Fruit fly (Drosophila melanogaster) whole organism, embryonic: ENCODE results near the gene CG34039.

Experiments
- Blimp-1 ChIP-seq: fragments of 200-800 bp; sonication (Bioruptor generic); optimal IDR thresholded peaks from 3 replicates; lab custom pipeline; 2018; ENCODE audit warnings: missing biosample characterization, missing genetic modification characterization, mild to moderate bottlenecking, moderate library complexity, missing genetic modification reagents
- CG10321 ChIP-seq: fragments of 200-800 bp; sonication (Bioruptor generic); IDR thresholded peaks from 2 replicates; pipeline ENCODE4 v1.3.6; 2022; ENCODE audit warnings: missing biosample characterization, missing genetic modification characterization
- CG14860 ChIP-seq: fragments of 200-800 bp; sonication (Bioruptor generic); IDR thresholded peaks from 3 replicates; pipeline ENCODE4 v1.3.6; 2022; ENCODE audit warnings: missing biosample characterization, missing genetic modification characterization; ENCODE audit not compliant: partially characterized antibody
- CG1529 ChIP-seq: fragments of 200-800 bp; sonication (Bioruptor generic); optimal IDR thresholded peaks from 3 replicates; lab custom pipeline; 2018; ENCODE audit warnings: missing biosample characterization, missing genetic modification characterization
- CG15479 ChIP-seq: fragments of 200-800 bp; sonication (Bioruptor generic); optimal IDR thresholded peaks from 3 replicates; lab custom pipeline; 2019; ENCODE audit warnings: missing biosample characterization, mild to moderate bottlenecking, missing genetic modification characterization, moderate library complexity
- CG17359 ChIP-seq: fragments of 200-800 bp; sonication (Bioruptor generic); optimal IDR thresholded peaks from 3 replicates; lab custom pipeline; 2018; ENCODE audit warnings: missing biosample characterization, mild to moderate bottlenecking, missing genetic modification characterization, moderate library complexity
- CG1832 ChIP-seq: fragments of 200-800 bp; sonication (Bioruptor generic); optimal IDR thresholded peaks from 2 replicates; lab custom pipeline; 2017; ENCODE audit warnings: missing biosample characterization, mild to moderate bottlenecking, missing genetic modification characterization, inconsistent platforms
- CG18599 ChIP-seq: fragments of 200-800 bp; sonication (Bioruptor generic); optimal IDR thresholded peaks from 3 replicates; lab custom pipeline; 2017; ENCODE audit warnings: missing biosample characterization, missing genetic modification characterization, mild to moderate bottlenecking, moderate library complexity, missing genetic modification reagents
- CG2889 ChIP-seq: fragments of 200-800 bp; sonication (Bioruptor generic); IDR thresholded peaks from 3 replicates; pipeline ENCODE4 v1.3.6; 2022; ENCODE audit warnings: missing biosample characterization, missing genetic modification characterization
- CG6254 ChIP-seq: fragments of 200-800 bp; sonication (Bioruptor generic); optimal IDR thresholded peaks from 3 replicates; lab custom pipeline; 2017; ENCODE audit warnings: mild to moderate bottlenecking, missing biosample characterization, missing genetic modification reagents, missing genetic modification characterization
- CG7987 ChIP-seq: fragments of 200-800 bp; sonication (Bioruptor generic); optimal IDR thresholded peaks from 2 replicates; lab custom pipeline; 2018; ENCODE audit warnings: missing biosample characterization, mild to moderate bottlenecking, missing genetic modification characterization, moderate library complexity
- CG9609 ChIP-seq: fragments of 200-800 bp; sonication (Bioruptor generic); optimal IDR thresholded peaks from 3 replicates; lab custom pipeline; 2016; ENCODE audit warnings: missing biosample characterization, missing genetic modification characterization
- CG9797 ChIP-seq: fragments of 200-800 bp; sonication (Bioruptor generic); optimal IDR thresholded peaks from 3 replicates; lab custom pipeline; 2018; ENCODE audit warnings: missing biosample characterization, mild to moderate bottlenecking, missing genetic modification characterization
- Dip2 ChIP-seq: fragments of 200-800 bp; sonication (Bioruptor generic); IDR thresholded peaks from 2 replicates; pipeline ENCODE4 v1.3.6; 2022; ENCODE audit warnings: missing biosample characterization, missing genetic modification characterization
- Doc2 ChIP-seq: fragments of 200-800 bp; sonication (Bioruptor generic); IDR thresholded peaks from 2 replicates; pipeline ENCODE4 v1.3.6; 2022; ENCODE audit warnings: missing biosample characterization, missing genetic modification characterization
- Ets65A ChIP-seq: fragments of 200-800 bp; sonication (Bioruptor generic); peaks from one replicate; lab custom pipeline; 2016; ENCODE audit warnings: missing biosample characterization, missing genetic modification characterization
- Hey ChIP-seq: fragments of 200-800 bp; sonication (Bioruptor generic); optimal IDR thresholded peaks from 3 replicates; lab custom pipeline; 2018; ENCODE audit warnings: missing biosample characterization, mild to moderate bottlenecking, missing genetic modification characterization
- Kr ChIP-seq: fragments of 200-800 bp; sonication (Bioruptor generic); optimal IDR thresholded peaks from 2 replicates; lab custom pipeline; 2017; ENCODE audit warnings: missing biosample characterization, mild to moderate bottlenecking, missing genetic modification characterization
- Nf-YB ChIP-seq: fragments of 200-800 bp; sonication (Bioruptor generic); optimal IDR thresholded peaks from 3 replicates; lab custom pipeline; 2019; ENCODE audit warnings: missing biosample characterization, mild to moderate bottlenecking, missing genetic modification characterization, moderate library complexity
- Nf-YC ChIP-seq: fragments of 200-800 bp; optimal IDR thresholded peaks from 3 replicates; lab custom pipeline; 2019; ENCODE audit warnings: missing biosample characterization, mild to moderate bottlenecking, missing genetic modification characterization, moderate library complexity
- Opbp ChIP-seq: fragments of 200-800 bp; sonication (Bioruptor generic); IDR thresholded peaks from 3 replicates; pipeline ENCODE4 v1.3.6; 2022; ENCODE audit warnings: missing biosample characterization, missing genetic modification characterization; ENCODE audit not compliant: partially characterized antibody
- Pdp1 ChIP-seq, 2 experiments: fragments of 200-800 bp; sonication (Bioruptor generic); optimal IDR thresholded peaks; 3 replicates each; lab custom pipeline; 2016; ENCODE audit warnings: missing biosample characterization in 2 of 2, missing genetic modification characterization in 2 of 2, mild to moderate bottlenecking in 1 of 2, moderate library complexity in 1 of 2
- TFAM ChIP-seq: fragments of 200-800 bp; sonication (Bioruptor generic); optimal IDR thresholded peaks from 2 replicates; lab custom pipeline; 2017; ENCODE audit warnings: missing biosample characterization, missing genetic modification characterization, inconsistent platforms
- abd-A ChIP-seq: fragments of 200-800 bp; sonication (Bioruptor generic); optimal IDR thresholded peaks from 3 replicates; lab custom pipeline; 2019; ENCODE audit warnings: missing biosample characterization, mild to moderate bottlenecking, missing genetic modification characterization, moderate library complexity
- chn ChIP-seq: fragments of 200-800 bp; sonication (Bioruptor generic); optimal IDR thresholded peaks from 2 replicates; lab custom pipeline; 2016; ENCODE audit warnings: missing biosample characterization, missing genetic modification characterization
- crol ChIP-seq: fragments of 200-800 bp; sonication (Bioruptor generic); IDR thresholded peaks from 2 replicates; pipeline ENCODE4 v1.3.6; 2022; ENCODE audit warnings: missing biosample characterization, missing genetic modification characterization
- dpn ChIP-seq, 2 experiments: fragments of 200-800 bp; sonication (Bioruptor generic); optimal IDR thresholded peaks; 3 replicates each; lab custom pipeline; 2016; ENCODE audit warnings: missing biosample characterization in 2 of 2, missing genetic modification characterization in 2 of 2
- gsb-n ChIP-seq: fragments of 200-800 bp; sonication (Bioruptor generic); optimal IDR thresholded peaks from 3 replicates; lab custom pipeline; 2018; ENCODE audit warnings: missing biosample characterization, mild to moderate bottlenecking, missing genetic modification characterization
- insv ChIP-seq, 2 experiments: fragments of 200-800 bp; sonication (Bioruptor generic); optimal IDR thresholded peaks; 3 replicates each; lab custom pipeline; 2016 to 2018; ENCODE audit warnings: missing biosample characterization in 2 of 2, missing genetic modification characterization in 2 of 2
- jing ChIP-seq: fragments of 200-800 bp; sonication (Bioruptor generic); optimal IDR thresholded peaks from 2 replicates; lab custom pipeline; 2018; ENCODE audit warnings: missing biosample characterization, mild to moderate bottlenecking, missing genetic modification characterization
- nerfin-1 ChIP-seq: fragments of 200-800 bp; sonication (Bioruptor generic); optimal IDR thresholded peaks from 3 replicates; lab custom pipeline; 2019; ENCODE audit warnings: missing biosample characterization, mild to moderate bottlenecking, missing genetic modification characterization, moderate library complexity
- otp ChIP-seq: fragments of 200-800 bp; sonication (Bioruptor generic); IDR thresholded peaks from 3 replicates; pipeline ENCODE4, ENCODE4 v1.3.6; 2022; ENCODE audit warnings: missing biosample characterization, missing genetic modification characterization
- phol ChIP-seq: fragments of 200-800 bp; sonication (Bioruptor generic); optimal IDR thresholded peaks from 3 replicates; lab custom pipeline; 2018; ENCODE audit warnings: missing biosample characterization, mild to moderate bottlenecking, missing genetic modification characterization, moderate library complexity
- pros ChIP-seq: fragments of 200-800 bp; sonication (Bioruptor generic); optimal IDR thresholded peaks from 3 replicates; lab custom pipeline; 2019; ENCODE audit warnings: missing biosample characterization, mild to moderate bottlenecking, missing genetic modification characterization, moderate library complexity
- run ChIP-seq: fragments of 200-800 bp; sonication (Bioruptor generic); optimal IDR thresholded peaks from 3 replicates; lab custom pipeline; 2018; ENCODE audit warnings: missing biosample characterization, mild to moderate bottlenecking, missing genetic modification characterization
- schlank ChIP-seq: fragments of 200-800 bp; sonication (Bioruptor generic); optimal IDR thresholded peaks from 2 replicates; lab custom pipeline; 2018; ENCODE audit warnings: missing biosample characterization, mild to moderate bottlenecking, missing genetic modification characterization
- seq ChIP-seq: fragments of 200-800 bp; sonication (Bioruptor generic); IDR thresholded peaks from 2 replicates; pipeline ENCODE4 v1.3.6; 2022; ENCODE audit warnings: missing biosample characterization, missing genetic modification characterization
- sqz ChIP-seq: fragments of 200-800 bp; sonication (Bioruptor generic); optimal IDR thresholded peaks from 3 replicates; lab custom pipeline; 2018; ENCODE audit warnings: missing biosample characterization, mild to moderate bottlenecking, missing genetic modification characterization
- tgo ChIP-seq: fragments of 200-800 bp; sonication (Bioruptor generic); IDR thresholded peaks from 3 replicates; pipeline ENCODE4 v1.3.6; 2022; ENCODE audit warnings: missing biosample characterization, missing genetic modification characterization
- tll ChIP-seq, 2 experiments: fragments of 200-800 bp in 1 of 2; fragments of >200 bp in 1 of 2; sonication (Bioruptor generic) in 1 of 2; optimal IDR thresholded peaks; 2 replicates each; lab custom pipeline; 2017 to 2019; ENCODE audit warnings: missing biosample characterization in 2 of 2, missing genetic modification characterization in 2 of 2, mild to moderate bottlenecking in 1 of 2, moderate library complexity in 1 of 2
- unc-4 ChIP-seq: fragments of 200-800 bp; sonication (Bioruptor generic); IDR thresholded peaks from 2 replicates; pipeline ENCODE4 v1.3.6; 2022; ENCODE audit warnings: missing biosample characterization, missing genetic modification characterization; ENCODE audit not compliant: partially characterized antibody
- vfl ChIP-seq: fragments of 200-800 bp; sonication (Bioruptor generic); optimal IDR thresholded peaks from 2 replicates; lab custom pipeline; 2016; ENCODE audit warnings: missing biosample characterization, missing genetic modification characterization
- z ChIP-seq: fragments of 200-800 bp; sonication (Bioruptor generic); IDR thresholded peaks from 3 replicates; pipeline ENCODE4 v1.3.6; 2022; ENCODE audit warnings: missing biosample characterization, missing genetic modification characterization

Gene CG34039

dm6 chr3L:14580294-14580693 is 20.5 kb downstream of the CG34039 start (continued):
- TF ChIP-seq CG7987 (GFP tag; lab: Kevin White, UChicago): no peak
- no peak for TF ChIP-seq Pdp1 (GFP tag; optimal IDR thresholded peaks at IDR 0.05; lab: Kevin White, UChicago)
- TF ChIP-seq CG10321 (GFP tag; lab: Robert Waterston, UW): peak; percentile 69
- no peak for TF ChIP-seq Kr
- TF ChIP-seq insv (GFP tag; optimal IDR thresholded peaks at IDR 0.05; lab: Kevin White, UChicago): no peak
- no peak for TF ChIP-seq CG14860 (GFP tag; lab: Robert Waterston, UW)
- TF ChIP-seq phol (tag; lab: Kevin White, UChicago): no peak
- no peak for TF ChIP-seq CG2889 (GFP tag; lab: Robert Waterston, UW)
- no peak for TF ChIP-seq schlank (tag; lab: Kevin White, UChicago)
- TF ChIP-seq vfl: no peak

dm6 chr3L:14582736-14583135 is 22.9 kb downstream of the CG34039 start:
- TF ChIP-seq Blimp-1 (GFP tag; lab: Kevin White, UChicago) (no peak), tll (GFP tag; optimal IDR thresholded peaks at IDR 0.05; lab: Kevin White, UChicago) (peak in 1 of 2 experiments; percentile 96), Ets65A (peak; percentile 85)

dm6 chr3L:14583803-14584202 is 24.0 kb downstream of the CG34039 start:
- TF ChIP-seq CG1529 (GFP tag; lab: Kevin White, UChicago): no peak
- TF ChIP-seq Ets65A: peak; percentile 74
- TF ChIP-seq Opbp (GFP tag; lab: Robert Waterston, UW): 0 out of 3 replicates have a peak, but pooled peaks have one; percentile 10
- TF ChIP-seq CG15479 (GFP tag; lab: Kevin White, UChicago): peak; percentile 67

- TF ChIP-seq nerfin-1 (tag; lab: Kevin White, UChicago) (peak; percentile 49), seq (GFP tag; lab: Robert Waterston, UW) (0 out of 2 replicates have a peak, but pooled peaks have one; percentile 37), crol (GFP tag; lab: Robert Waterston, UW) (peak; percentile 52; the same call in 1 of the 2 replicates), Doc2 (GFP tag; lab: Robert Waterston, UW) (no peak), Nf-YB (peak; percentile 71), z (0 out of 3 replicates have a peak, but pooled peaks have one; percentile 31), Ets65A (peak; percentile 61), abd-A (tag; lab: Kevin White, UChicago) (peak; percentile 93), Hey (tag; lab: Kevin White, UChicago) (peak; percentile 76), Nf-YC (tag; lab: Kevin White, UChicago) (peak; percentile 77), run (tag; lab: Kevin White, UChicago) (peak; percentile 10), unc-4 (GFP tag; lab: Robert Waterston, UW) (no peak), chn (GFP tag; lab: Kevin White, UChicago) (no peak), otp (GFP tag; lab: Robert Waterston, UW) (0 out of 3 replicates have a peak, but pooled peaks have one; percentile 6), CG18599 (GFP tag; lab: Kevin White, UChicago) (peak; percentile 19)
- TF ChIP-seq, all 482 proteins: peak for 12
Observed at dm6 chr3L:14590964-14591363, 31.2 kb downstream of the CG34039 start.

- TF ChIP-seq TFAM (GFP tag; lab: Kevin White, UChicago) (no peak), pros (GFP tag; lab: Kevin White, UChicago) (peak; percentile 50), CG1832 (peak; percentile 20), CG6254 (peak; percentile 87), Dip2 (GFP tag; lab: Robert Waterston, UW) (no peak), sqz (peak; percentile 89), crol (GFP tag; lab: Robert Waterston, UW) (peak; percentile 84), gsb-n (tag; lab: Kevin White, UChicago) (peak; percentile 16), jing (no peak), tgo (GFP tag; lab: Robert Waterston, UW) (no peak), CG9797 (GFP tag; lab: Kevin White, UChicago) (no peak), CG17359 (tag; lab: Kevin White, UChicago) (no peak), CG9609 (no peak), dpn (GFP tag; optimal IDR thresholded peaks at IDR 0.05; lab: Kevin White, UChicago) (no peak)
Observed at dm6 chr3L:14592166-14592565, 32.4 kb downstream of the CG34039 start.
